Worm (Caenorhabditis elegans): Measurements from ENCODE around the gene grl-30.
A peak's percentile ranks its signal among the peaks of the same experiment; 100 is the strongest.

Gene grl-30

DNA sequence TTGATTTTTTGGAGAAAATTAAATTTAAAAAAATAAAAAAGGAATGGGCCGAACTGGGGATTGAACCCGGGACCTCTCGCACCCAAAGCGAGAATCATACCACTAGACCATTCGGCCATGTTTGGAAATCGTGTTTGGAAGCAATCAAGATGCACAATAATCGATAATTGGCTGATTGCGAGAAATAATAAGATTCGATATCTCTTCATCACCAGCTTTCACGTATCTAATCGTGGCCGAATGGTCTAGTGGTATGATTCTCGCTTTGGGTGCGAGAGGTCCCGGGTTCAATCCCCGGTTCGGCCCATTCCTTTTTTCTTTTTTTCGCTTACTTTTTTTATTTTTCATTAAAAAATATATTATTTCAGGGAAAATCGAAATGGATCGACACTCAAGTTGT is 26.0 kb downstream of the grl-30 start (continued):
- TF ChIP-seq madf-9 (GFP tag; conservative IDR thresholded peaks at IDR 0.05) (0 out of 2 replicates have a peak, but pooled peaks have one; percentile 4), T26A8.4 (GFP tag; IDR thresholded peaks at IDR 0.05) (peak; percentile 49), unc-39 (tag; optimal IDR thresholded peaks at IDR 0.05) (no peak), ama-1 (optimal IDR thresholded peaks at IDR 0.05) (no peak), arid-1 (GFP tag; conservative IDR thresholded peaks at IDR 0.05) (peak; percentile 68; the same call in 1 of the 2 replicates)

DNA sequence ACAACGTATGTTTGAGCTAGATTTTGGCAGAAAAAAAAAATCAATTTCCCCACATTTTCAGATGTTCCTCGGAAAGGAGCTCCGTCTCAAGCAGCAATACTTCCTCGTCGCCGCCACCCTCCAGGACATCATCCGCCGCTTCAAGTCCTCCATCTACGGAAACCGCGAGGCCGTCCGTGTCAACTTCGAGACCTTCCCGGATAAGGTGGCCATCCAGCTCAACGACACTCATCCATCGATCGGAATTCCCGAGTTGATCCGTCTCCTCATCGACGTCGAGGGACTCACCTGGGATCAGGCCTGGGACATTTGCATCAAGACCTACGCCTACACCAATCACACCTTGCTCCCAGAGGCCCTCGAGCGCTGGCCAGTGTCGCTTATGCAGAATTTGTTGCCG is 26.6 kb downstream of the grl-30 start:
- peak; percentile 77 for TF ChIP-seq set-16 (GFP tag; IDR thresholded peaks at IDR 0.05)
- TF ChIP-seq F37D6.2 (tag; optimal IDR thresholded peaks at IDR 0.05), result no peak
- TF ChIP-seq pha-4 (GFP tag; IDR thresholded peaks at IDR 0.05), result no peak
- TF ChIP-seq pha-4 (tag; optimal IDR thresholded peaks at IDR 0.05), result no peak
- TF ChIP-seq lsy-2 (tag; optimal IDR thresholded peaks at IDR 0.05), result no peak
- TF ChIP-seq Y105C5A.15 (GFP tag; IDR thresholded peaks at IDR 0.05), result no peak
- TF ChIP-seq madf-9 (GFP tag; conservative IDR thresholded peaks at IDR 0.05), result no peak

DNA sequence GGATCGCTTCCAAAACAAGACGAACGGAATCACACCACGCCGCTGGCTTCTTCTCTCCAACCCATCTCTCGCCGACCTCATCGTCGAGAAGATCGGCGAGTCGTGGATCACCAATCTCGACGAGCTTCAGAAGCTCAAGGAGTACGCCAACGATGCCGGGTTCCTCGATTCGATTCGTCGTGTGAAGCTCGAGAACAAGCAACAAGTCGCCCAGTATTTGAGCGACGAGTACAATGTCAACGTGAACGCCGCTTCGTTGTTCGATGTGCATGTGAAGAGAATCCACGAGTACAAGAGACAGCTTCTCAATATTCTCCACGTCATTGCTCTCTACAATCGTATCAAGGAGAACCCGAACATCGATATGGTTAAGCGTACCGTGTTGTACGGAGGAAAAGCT is 27.5 kb downstream of the grl-30 start:
- TF ChIP-seq set-16 (GFP tag; IDR thresholded peaks at IDR 0.05) (0 out of 2 replicates have a peak, but pooled peaks have one; percentile 19), tra-1 (GFP tag; IDR thresholded peaks at IDR 0.05) (no peak), aha-1 (tag) (peak; percentile 94)

DNA sequence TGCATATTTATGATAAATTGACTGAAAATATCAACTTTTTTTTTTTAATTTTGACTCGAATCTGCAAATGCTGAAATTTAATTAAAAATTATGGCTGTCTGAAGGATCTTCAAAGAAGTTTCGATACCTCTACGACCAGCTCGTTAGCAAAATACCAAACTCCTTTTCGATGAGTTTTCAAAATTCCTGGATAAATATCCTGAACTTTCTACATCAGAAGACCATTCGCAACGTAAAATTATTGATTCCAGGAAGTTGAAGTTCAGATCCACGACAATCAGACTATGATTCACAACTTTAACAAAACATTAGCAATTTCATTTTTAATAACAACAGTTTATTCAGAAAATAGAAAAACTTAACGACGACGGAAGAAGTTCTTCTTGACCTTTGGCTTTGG is 28.9 kb downstream of the grl-30 start:
- TF ChIP-seq ces-1 (GFP tag; optimal IDR thresholded peaks at IDR 0.05) (no peak), set-16 (GFP tag; IDR thresholded peaks at IDR 0.05) (no peak), lim-7 (GFP tag; IDR thresholded peaks at IDR 0.05) (no peak), dmd-8 (GFP tag; IDR thresholded peaks at IDR 0.05) (peak; percentile 40; the same call in 1 of the 2 replicates), unc-130 (GFP tag; optimal IDR thresholded peaks at IDR 0.05) (peak; percentile 54), cey-2 (tag; optimal IDR thresholded peaks at IDR 0.05; ENCODE audit: borderline replicate concordance, insufficient read depth) (no peak), vab-7 (GFP tag; IDR thresholded peaks at IDR 0.05) (0 out of 2 replicates have a peak, but pooled peaks have one; percentile 14), duxl-1 (tag; optimal IDR thresholded peaks at IDR 0.05; ENCODE audit: poor library complexity) (no peak), nhr-102 (tag; optimal IDR thresholded peaks at IDR 0.05) (peak; percentile 22), egl-43 (GFP tag; IDR thresholded peaks at IDR 0.05) (no peak), zip-2 (tag; optimal IDR thresholded peaks at IDR 0.05) (no peak), F37D6.2 (tag; optimal IDR thresholded peaks at IDR 0.05) (no peak), aha-1 (tag) (peak; percentile 30), arid-1 (GFP tag; conservative IDR thresholded peaks at IDR 0.05) (peak; percentile 51; the same call in 1 of the 2 replicates), php-3 (GFP tag; IDR thresholded peaks at IDR 0.05) (no peak), lin-15B (tag; optimal IDR thresholded peaks at IDR 0.05) (no peak), nhr-11 (tag; optimal IDR thresholded peaks at IDR 0.05) (no peak), attf-4 (tag; optimal IDR thresholded peaks at IDR 0.05) (no peak), nhr-10 (tag; optimal IDR thresholded peaks at IDR 0.05) (no peak), lin-39 (tag; optimal IDR thresholded peaks at IDR 0.05) (no peak), mes-2 (tag; optimal IDR thresholded peaks at IDR 0.05; ENCODE audit: poor library complexity, severe bottlenecking) (no peak), lin-1 (GFP tag; IDR thresholded peaks at IDR 0.05) (no peak), nhr-76 (tag; optimal IDR thresholded peaks at IDR 0.05) (no peak), F49E8.2 (tag; optimal IDR thresholded peaks at IDR 0.05; ENCODE audit: borderline replicate concordance) (peak; percentile 88), snpc-1.2 (GFP tag; IDR thresholded peaks at IDR 0.05) (peak; percentile 74), zip-11 (GFP tag; IDR thresholded peaks at IDR 0.05) (no peak), fkh-10 (GFP tag; optimal IDR thresholded peaks at IDR 0.05) (no peak), lin-38 (GFP tag; IDR thresholded peaks at IDR 0.05) (peak; percentile 57), daf-8 (GFP tag; IDR thresholded peaks at IDR 0.05) (no peak), ama-1 (optimal IDR thresholded peaks at IDR 0.05) (peak; percentile 87), ZK337.2 (GFP tag; IDR thresholded peaks at IDR 0.05) (0 out of 2 replicates have a peak, but pooled peaks have one; percentile 14), ctbp-1 (GFP tag; IDR thresholded peaks at IDR 0.05) (peak; percentile 13; the same call in 1 of the 2 replicates), daf-16 (GFP tag; optimal IDR thresholded peaks at IDR 0.05) (no peak), daf-16 (tag; optimal IDR thresholded peaks at IDR 0.05) (peak; percentile 42), Y48G9A.11 (GFP tag; IDR thresholded peaks at IDR 0.05) (peak; percentile 78), Y5F2A.4 (GFP tag; optimal IDR thresholded peaks at IDR 0.05) (no peak), F26F4.8 (GFP tag; conservative IDR thresholded peaks at IDR 0.05) (no peak)
